In genomic region chrIII:12713862-12714261, ce11 we compare ENCODE assay signal across 8 worm cellular contexts.
TF ChIP-seq lines count a peak whose summit lies in the region.

No protein-coding gene starts in this region.

TF ChIP-seq in whole organism, L1 larva, 84 proteins besides CTCF, POLR2A, EP300 and RAD21 (continues in another document):
- TF ChIP-seq lsy-2 (tag; optimal IDR thresholded peaks at IDR 0.05; lab: Kevin White, UChicago), result peak; percentile 21 to 58
- peak; percentile 33 to 78 for TF ChIP-seq lin-35 (GFP tag; optimal IDR thresholded peaks at IDR 0.05; lab: Kevin White, UChicago)
- TF ChIP-seq snu-23 (GFP tag; optimal IDR thresholded peaks at IDR 0.05; lab: Kevin White, UChicago), result peak; percentile 29
- TF ChIP-seq skn-1 (tag; optimal IDR thresholded peaks at IDR 0.05; lab: Kevin White, UChicago), result peak; percentile 26
- TF ChIP-seq dsc-1 (tag; optimal IDR thresholded peaks at IDR 0.05; lab: Kevin White, UChicago), result peak; percentile 51
- peak; percentile 21 for TF ChIP-seq xbp-1 (tag; optimal IDR thresholded peaks at IDR 0.05; lab: Kevin White, UChicago)
- peak; percentile 49 for TF ChIP-seq F16B12.6 (tag; optimal IDR thresholded peaks at IDR 0.05; lab: Kevin White, UChicago)
- TF ChIP-seq ceh-88 (GFP tag; IDR thresholded peaks at IDR 0.05; lab: Robert Waterston, UW), result no peak
- TF ChIP-seq nhr-47 (tag; optimal IDR thresholded peaks at IDR 0.05; lab: Kevin White, UChicago), result peak; percentile 35
- peak; percentile 56 to 61 for TF ChIP-seq efl-1 (optimal IDR thresholded peaks at IDR 0.05; lab: Kevin White, UChicago)
- TF ChIP-seq efl-1 (GFP tag; optimal IDR thresholded peaks at IDR 0.05 in 1 of 2; lab: Kevin White, UChicago), result peak; percentile 57 to 95

TF ChIP-seq in whole organism, L2 larva, 48 proteins besides CTCF, POLR2A, EP300 and RAD21 (continues in another document):
- no peak for TF ChIP-seq lin-39 (tag; optimal IDR thresholded peaks at IDR 0.05; lab: Kevin White, UChicago)
- no peak for TF ChIP-seq R02D3.7 (tag; optimal IDR thresholded peaks at IDR 0.05; lab: Kevin White, UChicago)
- TF ChIP-seq skn-1 (tag; optimal IDR thresholded peaks at IDR 0.05; lab: Kevin White, UChicago), result no peak
- TF ChIP-seq nhr-12 (tag; optimal IDR thresholded peaks at IDR 0.05; lab: Kevin White, UChicago), result no peak
- TF ChIP-seq mab-5 (tag; optimal IDR thresholded peaks at IDR 0.05; lab: Kevin White, UChicago), result no peak
- peak in 1 of 2 experiments; percentile 43 for TF ChIP-seq lsy-2 (tag; optimal IDR thresholded peaks at IDR 0.05; lab: Kevin White, UChicago)
- peak; percentile 45 for TF ChIP-seq lin-11 (tag; optimal IDR thresholded peaks at IDR 0.05; lab: Kevin White, UChicago)
- TF ChIP-seq sem-4 (tag; optimal IDR thresholded peaks at IDR 0.05; lab: Kevin White, UChicago), result no peak
- TF ChIP-seq nhr-129 (tag; optimal IDR thresholded peaks at IDR 0.05; lab: Kevin White, UChicago), result no peak
- TF ChIP-seq blmp-1 (tag; optimal IDR thresholded peaks at IDR 0.05; lab: Kevin White, UChicago; ENCODE audit: insufficient read depth), result no peak
- no peak for TF ChIP-seq zag-1 (tag; optimal IDR thresholded peaks at IDR 0.05; lab: Kevin White, UChicago)
- TF ChIP-seq mdl-1 (tag; optimal IDR thresholded peaks at IDR 0.05; lab: Kevin White, UChicago), result no peak

TF ChIP-seq in whole organism, L3 larva, 47 proteins besides CTCF, POLR2A, EP300 and RAD21 (continues in another document):
- peak; percentile 66 for TF ChIP-seq hmg-11 (tag; optimal IDR thresholded peaks at IDR 0.05; lab: Kevin White, UChicago)
- TF ChIP-seq fkh-10 (GFP tag; optimal IDR thresholded peaks at IDR 0.05; lab: Kevin White, UChicago), result no peak
- no peak for TF ChIP-seq ceh-9 (tag; optimal IDR thresholded peaks at IDR 0.05; lab: Kevin White, UChicago)
- TF ChIP-seq nfya-1 (tag; optimal IDR thresholded peaks at IDR 0.05; lab: Kevin White, UChicago; ENCODE audit: insufficient read depth), result peak; percentile 59
- TF ChIP-seq elt-2 (tag; optimal IDR thresholded peaks at IDR 0.05; lab: Kevin White, UChicago), result peak; percentile 4
- TF ChIP-seq nhr-237 (tag; optimal IDR thresholded peaks at IDR 0.05; lab: Kevin White, UChicago), result no peak
- TF ChIP-seq lin-39 (tag; optimal IDR thresholded peaks at IDR 0.05; lab: Kevin White, UChicago), result peak; percentile 67
- TF ChIP-seq egl-5 (tag; optimal IDR thresholded peaks at IDR 0.05; lab: Kevin White, UChicago), result no peak
- TF ChIP-seq ama-1 (optimal IDR thresholded peaks at IDR 0.05; lab: Kevin White, UChicago), result peak; percentile 83
- no peak for TF ChIP-seq elt-3 (tag; optimal IDR thresholded peaks at IDR 0.05; lab: Kevin White, UChicago)
- no peak for TF ChIP-seq nhr-11 (tag; optimal IDR thresholded peaks at IDR 0.05; lab: Kevin White, UChicago)
- TF ChIP-seq daf-12 (tag; optimal IDR thresholded peaks at IDR 0.05; lab: Kevin White, UChicago), result no peak

TF ChIP-seq in whole organism, L4 larva, 104 proteins besides CTCF, POLR2A, EP300 and RAD21 (continues in another document):
- TF ChIP-seq unc-62 (GFP tag; optimal IDR thresholded peaks at IDR 0.05 in 1 of 2; lab: Kevin White, UChicago), result no peak
- no peak for TF ChIP-seq unc-62 (tag; optimal IDR thresholded peaks at IDR 0.05; lab: Kevin White, UChicago)
- TF ChIP-seq zfp-2 (tag; optimal IDR thresholded peaks at IDR 0.05; lab: Kevin White, UChicago), result no peak
- no peak for TF ChIP-seq ceh-32 (tag; optimal IDR thresholded peaks at IDR 0.05; lab: Kevin White, UChicago; ENCODE audit: poor library complexity)
- peak; percentile 6 for TF ChIP-seq unc-130 (GFP tag; optimal IDR thresholded peaks at IDR 0.05; lab: Kevin White, UChicago)
- TF ChIP-seq mxl-3 (GFP tag; optimal IDR thresholded peaks at IDR 0.05; lab: Kevin White, UChicago), result no peak
- TF ChIP-seq egl-43 (GFP tag; IDR thresholded peaks at IDR 0.05; lab: Robert Waterston, UW), result 0 out of 2 replicates have a peak, but pooled peaks have one; percentile 52
- TF ChIP-seq ceh-20 (GFP tag; IDR thresholded peaks at IDR 0.05; lab: Robert Waterston, UW), result no peak
- TF ChIP-seq daf-19 (GFP tag; conservative IDR thresholded peaks at IDR 0.05; lab: Robert Waterston, UW), result no peak
- no peak for TF ChIP-seq lin-39 (tag; optimal IDR thresholded peaks at IDR 0.05; lab: Kevin White, UChicago)
- no peak for TF ChIP-seq pha-4 (GFP tag; IDR thresholded peaks at IDR 0.05; lab: Robert Waterston, UW)
- no peak for TF ChIP-seq pha-4 (tag; optimal IDR thresholded peaks at IDR 0.05; lab: Kevin White, UChicago)

TF ChIP-seq in whole organism, early embryonic, 17 proteins besides CTCF, POLR2A, EP300 and RAD21:
- no peak for TF ChIP-seq B0310.2 (tag; optimal IDR thresholded peaks at IDR 0.05; lab: Kevin White, UChicago)
- peak; percentile 66 for TF ChIP-seq ama-1 (optimal IDR thresholded peaks at IDR 0.05; lab: Kevin White, UChicago)
- TF ChIP-seq F13C5.2 (tag; optimal IDR thresholded peaks at IDR 0.05; lab: Kevin White, UChicago), result peak; percentile 27

TF ChIP-seq in whole organism, late embryonic, 69 proteins besides CTCF, POLR2A, EP300 and RAD21:
- no peak for TF ChIP-seq hlh-30 (tag; optimal IDR thresholded peaks at IDR 0.05; lab: Kevin White, UChicago; ENCODE audit: insufficient read depth)
- TF ChIP-seq nfya-1 (tag; optimal IDR thresholded peaks at IDR 0.05; lab: Kevin White, UChicago), result peak; percentile 69
- peak; percentile 35 for TF ChIP-seq elt-2 (tag; optimal IDR thresholded peaks at IDR 0.05; lab: Kevin White, UChicago)
TF ChIP-seq in whole organism, late embryonic: peak in this region for 2.

TF ChIP-seq in whole organism, mixed stage, embryonic, 35 proteins besides CTCF, POLR2A, EP300 and RAD21:
- TF ChIP-seq lin-32 (GFP tag; optimal IDR thresholded peaks at IDR 0.05; lab: Kevin White, UChicago) (peak; percentile 77), drap-1 (GFP tag; optimal IDR thresholded peaks at IDR 0.05; lab: Kevin White, UChicago) (no peak), hlh-1 (tag; optimal IDR thresholded peaks at IDR 0.05; lab: Kevin White, UChicago) (no peak), elt-3 (tag; optimal IDR thresholded peaks at IDR 0.05; lab: Kevin White, UChicago) (no peak), ceh-39 (tag; optimal IDR thresholded peaks at IDR 0.05; lab: Kevin White, UChicago) (peak; percentile 65), lin-13 (tag; optimal IDR thresholded peaks at IDR 0.05; lab: Kevin White, UChicago) (no peak), flh-1 (GFP tag; optimal IDR thresholded peaks at IDR 0.05; lab: Kevin White, UChicago) (no peak), cnd-1 (tag; optimal IDR thresholded peaks at IDR 0.05; lab: Kevin White, UChicago) (peak; percentile 51), mls-2 (tag; optimal IDR thresholded peaks at IDR 0.05; lab: Kevin White, UChicago) (no peak), ceh-83 (GFP tag; optimal IDR thresholded peaks at IDR 0.05; lab: Kevin White, UChicago) (peak; percentile 54)

TF ChIP-seq in whole organism, young adult, 124 proteins besides CTCF, POLR2A, EP300 and RAD21:
- TF ChIP-seq lsl-1 (GFP tag; optimal IDR thresholded peaks at IDR 0.05; lab: Kevin White, UChicago) (peak; percentile 32), mcd-1 (GFP tag; IDR thresholded peaks at IDR 0.05; lab: Robert Waterston, UW) (0 out of 2 replicates have a peak, but pooled peaks have one; percentile 15), madf-6 (GFP tag; IDR thresholded peaks at IDR 0.05; lab: Robert Waterston, UW) (peak; percentile 50; the same call in 1 of the 2 replicates), unc-62 (GFP tag; optimal IDR thresholded peaks at IDR 0.05; lab: Kevin White, UChicago) (no peak), ama-1 (optimal IDR thresholded peaks at IDR 0.05; lab: Kevin White, UChicago) (no peak), ama-1 (GFP tag; optimal IDR thresholded peaks at IDR 0.05; lab: Kevin White, UChicago) (no peak), snpc-1.3 (tag; optimal IDR thresholded peaks at IDR 0.05; lab: Kevin White, UChicago; ENCODE audit: insufficient read depth) (peak; percentile 31), efl-1 (GFP tag; optimal IDR thresholded peaks at IDR 0.05; lab: Kevin White, UChicago) (peak; percentile 40), madf-3 (GFP tag; IDR thresholded peaks at IDR 0.05; lab: Robert Waterston, UW) (peak; percentile 98), C17E4.6 (GFP tag; IDR thresholded peaks at IDR 0.05; lab: Robert Waterston, UW) (0 out of 2 replicates have a peak, but pooled peaks have one; percentile 43), aptf-2 (GFP tag; conservative IDR thresholded peaks at IDR 0.05; lab: Robert Waterston, UW) (no peak), hrde-1 (tag; optimal IDR thresholded peaks at IDR 0.05; lab: Kevin White, UChicago; ENCODE audit: borderline replicate concordance) (peak; percentile 3), him-1 (tag; optimal IDR thresholded peaks at IDR 0.05; lab: Kevin White, UChicago) (peak; percentile 40), lin-35 (GFP tag; optimal IDR thresholded peaks at IDR 0.05; lab: Kevin White, UChicago) (peak in 1 of 3 experiments; percentile 9), cebp-2 (GFP tag; IDR thresholded peaks at IDR 0.05; lab: Robert Waterston, UW) (no peak), akir-1 (GFP tag; optimal IDR thresholded peaks at IDR 0.05; lab: Kevin White, UChicago) (no peak), sdz-38 (tag; optimal IDR thresholded peaks at IDR 0.05; lab: Kevin White, UChicago) (no peak), dox-1 (GFP tag; IDR thresholded peaks at IDR 0.05; lab: Robert Waterston, UW) (peak; percentile 44; the same call in 1 of the 2 replicates), T07F8.4 (tag; optimal IDR thresholded peaks at IDR 0.05; lab: Kevin White, UChicago) (no peak), B0035.1 (tag; optimal IDR thresholded peaks at IDR 0.05; lab: Kevin White, UChicago) (no peak), chd-7 (tag; optimal IDR thresholded peaks at IDR 0.05; lab: Kevin White, UChicago) (no peak), rpc-1 (optimal IDR thresholded peaks at IDR 0.05; lab: Kevin White, UChicago) (no peak), rpc-1 (tag; optimal IDR thresholded peaks at IDR 0.05; lab: Kevin White, UChicago) (no peak), D2030.7 (GFP tag; IDR thresholded peaks at IDR 0.05; lab: Robert Waterston, UW) (peak; percentile 66), ekl-4 (GFP tag; IDR thresholded peaks at IDR 0.05; lab: Robert Waterston, UW) (no peak), hmg-1.2 (GFP tag; IDR thresholded peaks at IDR 0.05; lab: Robert Waterston, UW) (peak; percentile 95), lin-54 (GFP tag; optimal IDR thresholded peaks at IDR 0.05; lab: Kevin White, UChicago) (peak; percentile 63)
